Worm (Caenorhabditis elegans): ENCODE results near the gene Y43F8B.22.

ce11 chrV:19527565-19527964 lies 44.9 kb downstream of the Y43F8B.22 start:
- TF ChIP-seq ceh-82 (tag; optimal IDR thresholded peaks at IDR 0.05), result no peak
- no peak for TF ChIP-seq sem-4 (tag; optimal IDR thresholded peaks at IDR 0.05)
- no peak for TF ChIP-seq nhr-23 (tag; optimal IDR thresholded peaks at IDR 0.05)
- TF ChIP-seq Y55F3AM.14 (GFP tag; optimal IDR thresholded peaks at IDR 0.05), result no peak
- TF ChIP-seq sma-9 (GFP tag; optimal IDR thresholded peaks at IDR 0.05), result peak; percentile 96
- TF ChIP-seq sma-9 (tag; optimal IDR thresholded peaks at IDR 0.05), result no peak
- no peak for TF ChIP-seq elt-1 (tag; optimal IDR thresholded peaks at IDR 0.05)
- no peak for TF ChIP-seq unc-62 (GFP tag; optimal IDR thresholded peaks at IDR 0.05)
